Fruit fly (Drosophila melanogaster) S2 (cell line): ENCODE data around the gene Nedd4.

Experiments
- CG8478 ChIP-seq: fragments of >200 bp; optimal IDR thresholded peaks from 2 replicates; lab custom pipeline; 2018
- CTCF ChIP-seq, 2 experiments: fragments of >200 bp; optimal IDR thresholded peaks; 2 replicates each; lab custom pipeline; 2018

The Nedd4 gene

dm6 chr3L:17498952-17499710, 30.8 kb upstream of the Nedd4 start:
- TF ChIP-seq CG8478 (lab: Kevin White, UChicago) (no peak), CTCF (optimal IDR thresholded peaks at IDR 0.05; lab: Kevin White, UChicago) (no peak)

dm6 chr3L:17500315-17500985, 29.4 kb upstream of the Nedd4 start:
- TF ChIP-seq CTCF (optimal IDR thresholded peaks at IDR 0.05; lab: Kevin White, UChicago) (no peak), CG8478 (lab: Kevin White, UChicago) (no peak)

dm6 chr3L:17502235-17502634, 27.6 kb upstream of the Nedd4 start:
- TF ChIP-seq CG8478 (lab: Kevin White, UChicago) (no peak), CTCF (optimal IDR thresholded peaks at IDR 0.05; lab: Kevin White, UChicago) (no peak)

dm6 chr3L:17504538-17504937, 25.3 kb upstream of the Nedd4 start:
- TF ChIP-seq CTCF (optimal IDR thresholded peaks at IDR 0.05; lab: Kevin White, UChicago) (no peak), CG8478 (lab: Kevin White, UChicago) (no peak)

- TF ChIP-seq CG8478 (lab: Kevin White, UChicago): no peak
- TF ChIP-seq CTCF (optimal IDR thresholded peaks at IDR 0.05; lab: Kevin White, UChicago): no peak
These were observed 23.7 kb upstream of the Nedd4 start for dm6 chr3L:17506005-17506760.

dm6 chr3L:17506830-17507229, 23.1 kb upstream of the Nedd4 start:
- TF ChIP-seq CG8478 (lab: Kevin White, UChicago): no peak
- no peak for TF ChIP-seq CTCF (optimal IDR thresholded peaks at IDR 0.05; lab: Kevin White, UChicago)

- TF ChIP-seq CG8478 (lab: Kevin White, UChicago) (no peak), CTCF (optimal IDR thresholded peaks at IDR 0.05; lab: Kevin White, UChicago) (no peak)
These were observed 16.4 kb upstream of the Nedd4 start for dm6 chr3L:17513492-17513891.

- TF ChIP-seq CG8478 (lab: Kevin White, UChicago) (no peak), CTCF (optimal IDR thresholded peaks at IDR 0.05; lab: Kevin White, UChicago) (no peak)
These were observed 15.8 kb upstream of the Nedd4 start, which contains the start of the genes U4-U6-60K and CG7564 for dm6 chr3L:17513893-17514616. Gene U4-U6-60K (minus strand): TSS chr3L:17513912. Gene CG7564 (plus strand): TSS chr3L:17514298.

- TF ChIP-seq CTCF (optimal IDR thresholded peaks at IDR 0.05; lab: Kevin White, UChicago) (no peak), CG8478 (lab: Kevin White, UChicago) (no peak)
These were observed 729 bp downstream of the Nedd4 start for dm6 chr3L:17530471-17531149.

dm6 chr3L:17531397-17531796, 1.5 kb downstream of the Nedd4 start:
- no peak for TF ChIP-seq CG8478 (lab: Kevin White, UChicago)
- TF ChIP-seq CTCF (optimal IDR thresholded peaks at IDR 0.05; lab: Kevin White, UChicago): no peak

- no peak for TF ChIP-seq CG8478 (lab: Kevin White, UChicago)
- TF ChIP-seq CTCF (optimal IDR thresholded peaks at IDR 0.05; lab: Kevin White, UChicago): no peak
These were observed 2.3 kb downstream of the Nedd4 start for dm6 chr3L:17532197-17532596.

dm6 chr3L:17532898-17533700, 3.2 kb downstream of the Nedd4 start:
- TF ChIP-seq CTCF (optimal IDR thresholded peaks at IDR 0.05; lab: Kevin White, UChicago) (no peak), CG8478 (lab: Kevin White, UChicago) (no peak)

dm6 chr3L:17533745-17534144, 3.9 kb downstream of the Nedd4 start:
- TF ChIP-seq CTCF (optimal IDR thresholded peaks at IDR 0.05; lab: Kevin White, UChicago): no peak
- TF ChIP-seq CG8478 (lab: Kevin White, UChicago): no peak
